Fruit fly (Drosophila melanogaster): Measurements from ENCODE around the gene Acbp5.

Gene Acbp5

dm6 chr3L:8749676-8750654 lies 38.4 kb downstream of the Acbp5 start, which contains the start of gene CG13306:
TSS of gene CG13306 (minus strand) at chr3L:8749726.
- TF ChIP-seq Mnt (GFP tag; optimal IDR thresholded peaks at IDR 0.05) (no peak), kay (GFP tag; ENCODE audit: borderline replicate concordance) (peak; percentile 62)

dm6 chr3L:8748839-8749238 lies 39.5 kb downstream of the Acbp5 start:
- TF ChIP-seq Mnt (GFP tag; optimal IDR thresholded peaks at IDR 0.05) (no peak), Clk (GFP tag; optimal IDR thresholded peaks at IDR 0.05) (no peak), CG12768 (GFP tag; optimal IDR thresholded peaks at IDR 0.05) (no peak), kay (GFP tag; ENCODE audit: borderline replicate concordance) (no peak), CG33017 (tag; optimal IDR thresholded peaks at IDR 0.05) (no peak), CG11617 (GFP tag; optimal IDR thresholded peaks at IDR 0.05) (no peak), toe (GFP tag; optimal IDR thresholded peaks at IDR 0.05) (peak; percentile 29), ovo (GFP tag; optimal IDR thresholded peaks at IDR 0.05) (peak; percentile 34), CG1620 (GFP tag; optimal IDR thresholded peaks at IDR 0.05) (peak; percentile 89), CG14711 (tag; optimal IDR thresholded peaks at IDR 0.05) (peak; percentile 3), tj (GFP tag; optimal IDR thresholded peaks at IDR 0.05) (no peak), cic (GFP tag; optimal IDR thresholded peaks at IDR 0.05) (no peak), cnc (optimal IDR thresholded peaks at IDR 0.05) (no peak), Crg-1 (GFP tag; optimal IDR thresholded peaks at IDR 0.05) (peak; percentile 74), CG7045 (GFP tag; optimal IDR thresholded peaks at IDR 0.05) (no peak), pad (GFP tag; optimal IDR thresholded peaks at IDR 0.05) (no peak), bab1 (GFP tag; optimal IDR thresholded peaks at IDR 0.05) (no peak), CG5204 (GFP tag; optimal IDR thresholded peaks at IDR 0.05) (no peak), CG7101 (tag; optimal IDR thresholded peaks at IDR 0.05) (peak; percentile 48), Hr96 (GFP tag; optimal IDR thresholded peaks at IDR 0.05) (no peak)

- TF ChIP-seq Hr96 (GFP tag; optimal IDR thresholded peaks at IDR 0.05) (no peak), pad (GFP tag; optimal IDR thresholded peaks at IDR 0.05) (no peak), CG33017 (tag; optimal IDR thresholded peaks at IDR 0.05) (no peak), Crg-1 (GFP tag; optimal IDR thresholded peaks at IDR 0.05) (no peak), kay (GFP tag; ENCODE audit: borderline replicate concordance) (no peak), CG7101 (tag; optimal IDR thresholded peaks at IDR 0.05) (no peak), CG7045 (GFP tag; optimal IDR thresholded peaks at IDR 0.05) (no peak), bab1 (GFP tag; optimal IDR thresholded peaks at IDR 0.05) (no peak), CG12768 (GFP tag; optimal IDR thresholded peaks at IDR 0.05) (no peak), Clk (GFP tag; optimal IDR thresholded peaks at IDR 0.05) (no peak), CG11617 (GFP tag; optimal IDR thresholded peaks at IDR 0.05) (no peak), CG14711 (tag; optimal IDR thresholded peaks at IDR 0.05) (no peak), CG5204 (GFP tag; optimal IDR thresholded peaks at IDR 0.05) (no peak), cic (GFP tag; optimal IDR thresholded peaks at IDR 0.05) (no peak)
Measured at dm6 chr3L:8748323-8748722, 40.0 kb downstream of the Acbp5 start.

dm6 chr3L:8746519-8746918 lies 41.8 kb downstream of the Acbp5 start:
- no peak for TF ChIP-seq Clk (GFP tag; optimal IDR thresholded peaks at IDR 0.05)
- no peak for TF ChIP-seq CG33017 (tag; optimal IDR thresholded peaks at IDR 0.05)
- TF ChIP-seq tj (GFP tag; optimal IDR thresholded peaks at IDR 0.05) = no peak
- TF ChIP-seq bab1 (GFP tag; optimal IDR thresholded peaks at IDR 0.05) = no peak
- no peak for TF ChIP-seq Mnt (GFP tag; optimal IDR thresholded peaks at IDR 0.05)
- no peak for TF ChIP-seq cic (GFP tag; optimal IDR thresholded peaks at IDR 0.05)
- TF ChIP-seq pad (GFP tag; optimal IDR thresholded peaks at IDR 0.05) = no peak
- no peak for TF ChIP-seq CG1620 (GFP tag; optimal IDR thresholded peaks at IDR 0.05)
- TF ChIP-seq ovo (GFP tag; optimal IDR thresholded peaks at IDR 0.05) = no peak
- TF ChIP-seq Hr96 (GFP tag; optimal IDR thresholded peaks at IDR 0.05) = no peak
- TF ChIP-seq CG12768 (GFP tag; optimal IDR thresholded peaks at IDR 0.05) = no peak
- no peak for TF ChIP-seq CG11617 (GFP tag; optimal IDR thresholded peaks at IDR 0.05)
- no peak for TF ChIP-seq cnc (optimal IDR thresholded peaks at IDR 0.05)
- no peak for TF ChIP-seq CG7045 (GFP tag; optimal IDR thresholded peaks at IDR 0.05)
- no peak for TF ChIP-seq toe (GFP tag; optimal IDR thresholded peaks at IDR 0.05)
- TF ChIP-seq CG7101 (tag; optimal IDR thresholded peaks at IDR 0.05) = no peak
- no peak for TF ChIP-seq Crg-1 (GFP tag; optimal IDR thresholded peaks at IDR 0.05)

dm6 chr3L:8745210-8745609 lies 43.1 kb downstream of the Acbp5 start, which contains the start of gene Prm:
TSS of gene Prm (minus strand) at chr3L:8745310.
- TF ChIP-seq toe (GFP tag; optimal IDR thresholded peaks at IDR 0.05) (no peak), kay (GFP tag; ENCODE audit: borderline replicate concordance) (peak; percentile 22)

- TF ChIP-seq CG7045 (GFP tag; optimal IDR thresholded peaks at IDR 0.05) (no peak), CG11617 (GFP tag; optimal IDR thresholded peaks at IDR 0.05) (peak; percentile 26), Clk (GFP tag; optimal IDR thresholded peaks at IDR 0.05) (no peak), CG12768 (GFP tag; optimal IDR thresholded peaks at IDR 0.05) (no peak), toe (GFP tag; optimal IDR thresholded peaks at IDR 0.05) (no peak), cic (GFP tag; optimal IDR thresholded peaks at IDR 0.05) (no peak), bab1 (GFP tag; optimal IDR thresholded peaks at IDR 0.05) (no peak), CG1620 (GFP tag; optimal IDR thresholded peaks at IDR 0.05) (no peak), CG7101 (tag; optimal IDR thresholded peaks at IDR 0.05) (peak; percentile 42), CG33017 (tag; optimal IDR thresholded peaks at IDR 0.05) (no peak), Mnt (GFP tag; optimal IDR thresholded peaks at IDR 0.05) (no peak), tj (GFP tag; optimal IDR thresholded peaks at IDR 0.05) (peak; percentile 22), kay (GFP tag; ENCODE audit: borderline replicate concordance) (no peak), pad (GFP tag; optimal IDR thresholded peaks at IDR 0.05) (peak; percentile 38), CG5204 (GFP tag; optimal IDR thresholded peaks at IDR 0.05) (no peak), CG14711 (tag; optimal IDR thresholded peaks at IDR 0.05) (peak; percentile 20), cnc (optimal IDR thresholded peaks at IDR 0.05) (no peak), ovo (GFP tag; optimal IDR thresholded peaks at IDR 0.05) (peak; percentile 30), Crg-1 (GFP tag; optimal IDR thresholded peaks at IDR 0.05) (no peak), Hr96 (GFP tag; optimal IDR thresholded peaks at IDR 0.05) (peak; percentile 17)
Measured at dm6 chr3L:8741051-8741468, 47.3 kb downstream of the Acbp5 start.

Measured in whole organism, adult.